Worm (Caenorhabditis elegans) whole organism, L4 larva: ENCODE results near the gene F31F6.1.

Source experiments
- aly-2 ChIP-seq: sonication (generic microtip); optimal IDR thresholded peaks from 2 replicates; lab custom pipeline; 2018; ENCODE audit warnings: missing biosample characterization, missing genetic modification characterization
- ama-1 ChIP-seq: fragments of 150-350 bp; optimal IDR thresholded peaks from 2 replicates; lab custom pipeline; 2014; ENCODE audit warnings: inconsistent platforms, mixed read lengths
- dpl-1 ChIP-seq: fragments of 150-350 bp; optimal IDR thresholded peaks from 2 replicates; lab custom pipeline; 2014; ENCODE audit warnings: missing biosample characterization, missing genetic modification reagents, missing genetic modification characterization
- duxl-1 ChIP-seq: sonication (generic microtip); optimal IDR thresholded peaks from 2 replicates; lab custom pipeline; 2016; ENCODE audit warnings: mild to moderate bottlenecking, missing genetic modification characterization, moderate library complexity, missing compliant biosample characterization; ENCODE audit not compliant: poor library complexity
- egl-27 ChIP-seq: sonication (generic microtip); optimal IDR thresholded peaks from 3 replicates; lab custom pipeline; 2017; ENCODE audit warnings: missing biosample characterization, missing genetic modification reagents, missing genetic modification characterization
- fos-1 ChIP-seq: fragments of 150-350 bp; optimal IDR thresholded peaks from 2 replicates; lab custom pipeline; 2014; ENCODE audit warnings: missing biosample characterization, missing genetic modification characterization
- jun-1 ChIP-seq: fragments of 150-350 bp; optimal IDR thresholded peaks from 2 replicates; lab custom pipeline; 2014; ENCODE audit warnings: missing biosample characterization, missing genetic modification reagents, missing genetic modification characterization
- lin-39 ChIP-seq: fragments of 150-350 bp; optimal IDR thresholded peaks from 2 replicates; lab custom pipeline; 2014; ENCODE audit warnings: missing biosample characterization, missing genetic modification reagents, missing genetic modification characterization
- lsy-2 ChIP-seq, 2 experiments: fragments of 150-350 bp in 1 of 2; sonication (generic microtip) in 1 of 2; optimal IDR thresholded peaks; 2 replicates each; lab custom pipeline; 2014 to 2017; ENCODE audit warnings: missing biosample characterization in 2 of 2, missing genetic modification characterization in 2 of 2
- nhr-77 ChIP-seq: fragments of 150-350 bp; optimal IDR thresholded peaks from 2 replicates; lab custom pipeline; 2014; ENCODE audit warnings: missing biosample characterization, missing genetic modification characterization
- snpc-1.2 ChIP-seq: fragments of 200-800 bp; sonication (Bioruptor generic); IDR thresholded peaks from 2 replicates; pipeline ENCODE4 v1.3.6; 2022; ENCODE audit warnings: missing genetic modification reagents, missing genetic modification characterization, missing compliant biosample characterization
- snpc-4 ChIP-seq: fragments of 150-350 bp; optimal IDR thresholded peaks from 2 replicates; lab custom pipeline; 2014; ENCODE audit warnings: missing biosample characterization, missing genetic modification characterization

DNA sequence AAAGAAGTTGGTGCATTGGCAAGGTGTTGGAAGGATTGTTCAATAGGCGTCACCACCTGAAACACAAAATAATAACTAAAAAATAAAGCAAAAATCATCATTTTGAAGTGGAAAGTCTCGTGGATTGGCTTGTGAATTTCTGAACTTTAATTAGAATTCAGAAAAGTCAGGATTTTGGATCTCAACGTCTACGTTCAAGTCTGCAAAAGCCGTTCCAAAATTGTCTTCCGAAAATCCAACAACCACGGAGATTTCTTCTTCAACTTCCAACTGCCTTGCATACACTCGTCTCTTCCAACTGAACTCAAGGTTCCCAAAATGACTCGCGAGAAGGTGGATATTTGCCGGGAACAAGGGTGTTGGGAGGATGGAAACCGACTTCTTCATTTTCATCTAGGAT lies 2.4 kb downstream of the F31F6.1 start, which contains the start of gene C27C12.3:
- TF ChIP-seq lsy-2 (tag; optimal IDR thresholded peaks at IDR 0.05; lab: Kevin White, UChicago) (no peak), nhr-77 (no peak), duxl-1 (no peak), lin-39 (tag; lab: Kevin White, UChicago) (no peak), snpc-4 (tag; lab: Kevin White, UChicago) (no peak), ama-1 (lab: Kevin White, UChicago) (no peak), aly-2 (tag; lab: Kevin White, UChicago) (no peak), fos-1 (tag; lab: Kevin White, UChicago) (no peak), dpl-1 (GFP tag; lab: Kevin White, UChicago) (no peak), jun-1 (tag; lab: Kevin White, UChicago) (no peak), egl-27 (tag; lab: Kevin White, UChicago) (no peak), snpc-1.2 (GFP tag; lab: Robert Waterston, UW) (no peak)
